Fruit fly (Drosophila melanogaster) whole organism, adult: Measurements from ENCODE around the gene RpS4.

Source experiments
- CG11617 ChIP-seq: fragments of 200-800 bp; sonication (Bioruptor generic); optimal IDR thresholded peaks from 2 replicates; lab custom pipeline; 2017; ENCODE audit warnings: mild to moderate bottlenecking, missing biosample characterization, missing genetic modification reagents, missing genetic modification characterization
- CG33017 ChIP-seq: fragments of 200-800 bp; sonication (Bioruptor generic); optimal IDR thresholded peaks from 2 replicates; lab custom pipeline; 2018; ENCODE audit warnings: missing biosample characterization, mild to moderate bottlenecking, missing genetic modification characterization, moderate library complexity
- CG7045 ChIP-seq: fragments of 200-800 bp; sonication (Bioruptor generic); optimal IDR thresholded peaks from 2 replicates; lab custom pipeline; 2017; ENCODE audit warnings: missing biosample characterization, mild to moderate bottlenecking, missing genetic modification characterization
- CG7101 ChIP-seq: fragments of 200-800 bp; sonication (Bioruptor generic); optimal IDR thresholded peaks from 2 replicates; lab custom pipeline; 2018; ENCODE audit warnings: missing biosample characterization, mild to moderate bottlenecking, missing genetic modification characterization, moderate library complexity
- Clk ChIP-seq: fragments of 200-800 bp; sonication (Bioruptor generic); optimal IDR thresholded peaks from 2 replicates; lab custom pipeline; 2017; ENCODE audit warnings: missing biosample characterization, missing genetic modification characterization
- Crg-1 ChIP-seq: fragments of 200-800 bp; sonication (Bioruptor generic); optimal IDR thresholded peaks from 2 replicates; lab custom pipeline; 2016; ENCODE audit warnings: missing biosample characterization, missing genetic modification characterization
- Mnt ChIP-seq: fragments of 200-800 bp; sonication (Bioruptor generic); optimal IDR thresholded peaks from 2 replicates; lab custom pipeline; 2016; ENCODE audit warnings: missing biosample characterization, mild to moderate bottlenecking, missing genetic modification characterization
- bab1 ChIP-seq: fragments of 200-800 bp; sonication (Bioruptor generic); optimal IDR thresholded peaks from 3 replicates; lab custom pipeline; 2019; ENCODE audit warnings: missing biosample characterization, mild to moderate bottlenecking, missing genetic modification characterization, moderate library complexity
- cic ChIP-seq: fragments of 200-800 bp; sonication (Bioruptor generic); optimal IDR thresholded peaks from 2 replicates; lab custom pipeline; 2017; ENCODE audit warnings: missing biosample characterization, mild to moderate bottlenecking, missing genetic modification characterization, moderate library complexity
- cnc ChIP-seq, 2 experiments: fragments of >200 bp; optimal IDR thresholded peaks; 2 replicates each; lab custom pipeline; 2017
- kay ChIP-seq: fragments of 200-800 bp; sonication (Bioruptor generic); peaks from one replicate; lab custom pipeline; 2016; ENCODE audit warnings: missing biosample characterization, missing genetic modification characterization, borderline replicate concordance
- ovo ChIP-seq: fragments of 200-800 bp; sonication (Bioruptor generic); optimal IDR thresholded peaks from 2 replicates; lab custom pipeline; 2016; ENCODE audit warnings: missing biosample characterization, missing genetic modification characterization
- pad ChIP-seq: fragments of 200-800 bp; sonication (Bioruptor generic); optimal IDR thresholded peaks from 3 replicates; lab custom pipeline; 2017; ENCODE audit warnings: missing biosample characterization, missing genetic modification characterization, mild to moderate bottlenecking, moderate library complexity, missing genetic modification reagents
- tj ChIP-seq: fragments of 200-800 bp; sonication (Bioruptor generic); optimal IDR thresholded peaks from 3 replicates; lab custom pipeline; 2017; ENCODE audit warnings: missing biosample characterization, mild to moderate bottlenecking, missing genetic modification characterization, moderate library complexity

dm6 chr3L:13068293-13068692 is 26.7 kb downstream of the RpS4 start:
- TF ChIP-seq ovo (GFP tag; lab: Kevin White, UChicago) (no peak), CG7101 (no peak), CG33017 (tag; lab: Kevin White, UChicago) (no peak), cic (GFP tag; lab: Kevin White, UChicago) (no peak), cnc (optimal IDR thresholded peaks at IDR 0.05; lab: Kevin White, UChicago) (no peak), bab1 (GFP tag; lab: Kevin White, UChicago) (no peak), Crg-1 (GFP tag; lab: Kevin White, UChicago) (no peak), kay (GFP tag; lab: Kevin White, UChicago) (no peak), CG11617 (no peak), pad (no peak), Clk (GFP tag; lab: Kevin White, UChicago) (no peak), CG7045 (GFP tag; lab: Kevin White, UChicago) (no peak), tj (GFP tag; lab: Kevin White, UChicago) (no peak), Mnt (GFP tag; lab: Kevin White, UChicago) (no peak)
